Worm (Caenorhabditis elegans): ENCODE measurements around the gene C16E9.2.

C16E9.2 gene

DNA sequence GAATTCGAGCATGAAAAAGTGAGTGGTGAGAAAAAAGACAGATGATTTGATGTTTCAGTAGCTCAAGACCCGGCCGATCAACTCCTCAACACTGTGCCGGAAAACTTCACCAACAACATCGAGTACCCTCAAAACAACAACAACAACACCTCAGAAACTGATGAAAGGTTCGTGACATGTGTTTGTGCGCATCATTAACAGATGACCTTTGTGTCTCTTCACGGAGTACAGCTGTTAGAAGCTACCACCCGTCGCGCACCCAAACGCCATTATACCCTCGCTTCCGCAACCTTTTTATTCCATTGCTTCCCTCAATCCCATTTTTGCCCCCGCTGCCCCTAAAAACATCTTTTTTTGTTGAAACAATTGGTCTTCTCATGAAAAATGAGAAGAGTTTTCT, 20.3 kb upstream of the C16E9.2 start:
- TF ChIP-seq syd-9 (tag; optimal IDR thresholded peaks at IDR 0.05) (no peak), ceh-31 (tag; optimal IDR thresholded peaks at IDR 0.05) (no peak), lim-6 (tag; optimal IDR thresholded peaks at IDR 0.05) (no peak), K09A11.1 (tag; optimal IDR thresholded peaks at IDR 0.05; ENCODE audit: insufficient read depth) (no peak), ets-4 (tag; optimal IDR thresholded peaks at IDR 0.05) (no peak), ceh-14 (tag; optimal IDR thresholded peaks at IDR 0.05) (no peak), ttx-3 (tag; optimal IDR thresholded peaks at IDR 0.05) (no peak), nfya-1 (tag; optimal IDR thresholded peaks at IDR 0.05) (no peak), fkh-6 (tag; optimal IDR thresholded peaks at IDR 0.05) (no peak), ceh-24 (tag; optimal IDR thresholded peaks at IDR 0.05) (no peak), ref-2 (tag; optimal IDR thresholded peaks at IDR 0.05) (no peak), tbx-7 (tag; optimal IDR thresholded peaks at IDR 0.05) (no peak), ceh-6 (GFP tag; optimal IDR thresholded peaks at IDR 0.05) (no peak), nhr-232 (tag; optimal IDR thresholded peaks at IDR 0.05) (no peak), C08G9.2 (tag; optimal IDR thresholded peaks at IDR 0.05) (no peak), rnt-1 (tag; optimal IDR thresholded peaks at IDR 0.05) (no peak), gmeb-2 (tag; optimal IDR thresholded peaks at IDR 0.05) (no peak), sox-2 (GFP tag; IDR thresholded peaks at IDR 0.05) (no peak), F13H6.1 (tag; optimal IDR thresholded peaks at IDR 0.05) (no peak)

DNA sequence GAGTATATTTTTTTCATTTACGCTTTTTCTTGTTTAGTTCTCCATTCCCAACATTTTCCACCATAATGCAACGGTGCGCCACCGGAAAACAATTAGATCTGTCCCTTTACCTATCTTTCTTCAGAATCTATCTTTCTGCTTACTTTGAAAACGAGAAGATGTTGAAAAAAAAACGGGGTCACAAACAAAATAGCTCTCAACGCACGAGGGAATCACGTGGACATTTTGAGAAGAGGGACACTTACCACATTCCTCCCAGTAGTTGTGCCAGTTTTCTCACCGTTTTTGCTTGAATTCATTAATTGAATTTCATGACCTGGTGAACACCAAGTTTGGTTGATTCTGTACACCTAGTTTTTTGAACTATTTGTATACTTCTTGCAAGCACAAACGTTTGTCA, 19.4 kb upstream of the C16E9.2 start:
- TF ChIP-seq unc-42 (tag; optimal IDR thresholded peaks at IDR 0.05) (peak; percentile 4), ceh-45 (GFP tag; IDR thresholded peaks at IDR 0.05) (no peak), pros-1 (tag; optimal IDR thresholded peaks at IDR 0.05) (no peak)

DNA sequence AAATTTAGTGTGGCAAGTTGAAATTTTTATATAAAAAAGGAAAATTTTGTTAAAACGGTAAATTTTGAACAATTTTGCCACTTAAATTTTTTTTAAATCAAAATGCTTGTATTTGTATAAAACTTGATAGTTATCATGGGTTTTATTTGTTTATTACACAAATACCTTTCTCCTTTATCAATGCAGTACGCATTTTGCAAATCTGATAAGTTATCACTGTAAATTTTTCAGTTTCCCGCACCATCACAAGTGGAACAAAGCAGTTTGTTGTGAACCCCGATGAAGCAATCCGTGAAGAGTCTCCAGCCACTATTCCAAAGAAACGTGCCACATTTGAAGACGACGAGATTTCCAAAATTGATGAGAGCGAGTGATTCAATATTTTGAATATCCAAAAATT, 15.4 kb upstream of the C16E9.2 start:
- TF ChIP-seq ceh-2 (tag; optimal IDR thresholded peaks at IDR 0.05) (no peak), elt-2 (tag; optimal IDR thresholded peaks at IDR 0.05) (peak; percentile 77), pros-1 (tag; optimal IDR thresholded peaks at IDR 0.05) (no peak)

DNA sequence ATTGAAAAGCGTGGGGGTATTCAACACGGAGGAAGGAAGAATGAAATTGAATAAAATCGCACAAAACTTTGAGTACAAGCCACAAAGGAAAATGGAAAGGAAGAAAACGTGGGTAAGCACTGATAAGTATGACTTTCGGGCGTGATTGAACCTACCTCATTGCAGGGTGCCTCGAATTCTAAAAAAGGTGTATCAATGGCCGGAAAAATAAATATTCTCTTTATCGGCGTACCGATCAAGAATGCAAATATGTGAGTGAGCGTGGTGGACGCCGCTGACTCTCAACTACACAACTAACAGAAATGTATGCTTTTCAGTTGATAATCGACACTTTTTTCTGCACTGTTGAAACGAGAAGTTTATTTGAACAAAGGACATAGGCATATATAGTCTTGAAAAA, 11.1 kb upstream of the C16E9.2 start, which contains the start of gene otpl-3:
otpl-3 (minus strand) TSS at position 304 of the 400 bp plus-strand sequence.
- peak; percentile 8 for TF ChIP-seq elt-2 (tag; optimal IDR thresholded peaks at IDR 0.05)
- no peak for TF ChIP-seq pha-4 (tag; optimal IDR thresholded peaks at IDR 0.05)
- no peak for TF ChIP-seq ceh-22 (tag; optimal IDR thresholded peaks at IDR 0.05)

DNA sequence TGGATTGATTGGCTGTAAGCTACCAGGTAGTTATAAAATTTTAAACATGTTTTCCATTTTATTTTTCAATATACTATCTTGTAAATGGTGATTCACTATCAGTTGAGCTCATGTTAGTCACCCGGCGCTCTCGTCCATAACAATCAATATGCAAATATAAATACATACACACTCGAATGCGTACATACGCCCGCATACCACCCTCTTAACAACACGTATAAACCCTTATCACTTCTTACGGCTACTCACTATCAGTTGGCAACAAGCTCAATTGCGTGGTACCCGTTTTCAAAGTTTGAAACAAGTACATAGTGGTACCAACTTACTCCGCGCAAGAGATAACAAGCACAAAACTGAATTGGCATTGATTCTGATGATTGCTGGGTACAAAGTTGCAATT, 8.6 kb upstream of the C16E9.2 start:
- peak; percentile 92 for TF ChIP-seq elt-2 (tag; optimal IDR thresholded peaks at IDR 0.05)
- TF ChIP-seq Y22D7AL.16 (tag; optimal IDR thresholded peaks at IDR 0.05) = no peak

DNA sequence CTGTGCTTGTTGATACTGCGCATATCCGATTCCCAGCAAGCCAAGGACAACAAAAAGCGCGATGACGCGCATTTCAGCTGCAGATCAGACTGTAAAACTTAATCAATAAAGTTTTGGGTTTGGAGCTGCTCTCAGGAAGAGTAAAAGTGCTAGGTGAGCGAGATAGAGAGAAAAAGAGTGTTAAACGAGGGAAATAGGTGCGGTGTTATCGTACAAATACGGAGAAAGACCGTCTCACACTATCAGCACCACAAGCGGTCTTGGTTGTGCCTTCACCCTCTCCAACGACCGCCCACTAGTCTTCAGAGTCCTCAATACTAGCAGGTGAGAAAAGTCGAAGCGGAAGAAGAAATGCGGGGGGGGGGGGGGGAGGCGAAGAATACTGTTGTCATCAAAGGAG, 7.0 kb upstream of the C16E9.2 start, which contains the start of gene F14B8.5:
F14B8.5 (minus strand) TSS at position 127 of the 400 bp plus-strand sequence.
- TF ChIP-seq ceh-9 (tag; optimal IDR thresholded peaks at IDR 0.05) (no peak), elt-2 (tag; optimal IDR thresholded peaks at IDR 0.05) (peak; percentile 23), K02D7.2 (tag; optimal IDR thresholded peaks at IDR 0.05) (no peak)

DNA sequence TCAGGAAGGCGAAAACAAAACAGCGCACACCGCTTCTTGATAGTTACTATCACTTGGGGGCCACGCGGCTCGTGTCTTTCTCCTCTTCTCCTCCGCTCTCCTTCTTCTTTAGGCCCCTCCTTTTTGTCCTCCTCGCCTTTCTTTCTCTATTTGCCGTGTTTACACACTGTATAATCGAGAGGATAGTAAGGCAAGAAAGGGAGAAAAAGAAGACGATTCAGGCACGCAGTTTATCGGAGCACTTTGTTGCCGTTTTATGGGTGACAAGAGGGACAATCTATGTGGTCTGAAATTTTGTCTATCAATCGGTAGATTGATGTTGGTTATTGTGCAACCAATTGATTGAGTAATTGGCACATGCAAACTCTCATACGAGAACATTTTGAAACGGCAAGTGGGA, 3.4 kb upstream of the C16E9.2 start, which contains the start of gene F14B8.6:
F14B8.6 (minus strand) TSS at position 292 of the 400 bp plus-strand sequence.
- TF ChIP-seq elt-2 (tag; optimal IDR thresholded peaks at IDR 0.05) (peak; percentile 76), gmeb-2 (tag; optimal IDR thresholded peaks at IDR 0.05) (no peak)

DNA sequence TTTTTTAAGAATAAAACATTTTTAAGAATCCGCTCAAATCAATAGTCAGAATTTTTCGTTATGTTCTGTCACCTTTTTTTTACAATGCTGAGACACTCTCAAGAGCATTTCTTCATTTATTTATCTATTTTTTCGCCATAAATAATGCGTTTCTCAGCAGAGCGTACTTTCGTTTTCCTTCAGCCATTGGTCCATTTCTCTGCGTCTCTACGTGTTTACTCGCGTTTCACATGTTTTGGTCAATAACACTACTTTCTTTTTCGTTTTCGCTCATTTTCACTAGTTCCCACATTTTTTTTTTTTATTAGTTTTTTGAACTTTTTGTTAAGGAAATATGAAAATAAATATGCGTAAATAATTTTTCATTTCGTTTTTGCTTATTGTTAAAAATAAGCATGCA, 1.1 kb upstream of the C16E9.2 start:
- no peak for TF ChIP-seq zip-5 (tag; optimal IDR thresholded peaks at IDR 0.05)
- TF ChIP-seq C08G9.2 (tag; optimal IDR thresholded peaks at IDR 0.05) = no peak
- TF ChIP-seq ceh-18 (tag; optimal IDR thresholded peaks at IDR 0.05) = no peak
- TF ChIP-seq ceh-31 (tag; optimal IDR thresholded peaks at IDR 0.05) = peak; percentile 9
- no peak for TF ChIP-seq ceh-9 (tag; optimal IDR thresholded peaks at IDR 0.05)
- peak; percentile 27 for TF ChIP-seq unc-42 (tag; optimal IDR thresholded peaks at IDR 0.05)
- no peak for TF ChIP-seq sox-4 (tag; optimal IDR thresholded peaks at IDR 0.05)
- TF ChIP-seq nfya-1 (tag; optimal IDR thresholded peaks at IDR 0.05) = peak; percentile 85
- no peak for TF ChIP-seq Y22D7AL.16 (tag; optimal IDR thresholded peaks at IDR 0.05)
- no peak for TF ChIP-seq ref-2 (tag; optimal IDR thresholded peaks at IDR 0.05)

Measured in whole organism, late embryonic.